Worm (Caenorhabditis elegans): ENCODE measurements around the gene C47E12.3.

ce11 chrIV:10048268-10048667 lies 46.6 kb upstream of the C47E12.3 start:
- TF ChIP-seq F49E8.2 (tag; optimal IDR thresholded peaks at IDR 0.05; ENCODE audit: borderline replicate concordance) (no peak), madf-5 (GFP tag; IDR thresholded peaks at IDR 0.05) (no peak), unc-130 (GFP tag; optimal IDR thresholded peaks at IDR 0.05) (no peak), arid-1 (GFP tag; conservative IDR thresholded peaks at IDR 0.05) (no peak), ZK546.5 (tag; optimal IDR thresholded peaks at IDR 0.05) (no peak)
